Worm (Caenorhabditis elegans): ENCODE measurements around the gene F58F9.6.

DNA sequence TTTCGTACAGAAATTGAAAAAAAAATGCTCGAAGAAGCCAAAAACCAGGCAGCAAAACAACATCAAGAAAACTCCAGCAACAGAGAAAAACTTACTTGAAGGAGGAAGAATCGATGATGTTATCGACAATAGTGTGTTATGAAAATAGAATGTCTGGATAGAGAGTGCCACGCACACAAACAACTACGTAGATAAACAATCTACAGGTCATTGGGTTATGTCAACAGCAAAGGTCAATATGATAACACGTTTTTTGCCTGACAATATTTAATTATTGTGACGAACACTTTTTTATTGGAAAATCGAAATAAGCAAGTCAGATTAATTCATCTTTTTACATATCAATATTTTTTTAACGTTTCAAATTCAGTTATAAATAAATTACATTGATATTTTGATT lies 42.0 kb upstream of the F58F9.6 start, which contains the start of gene sams-5:
- TF ChIP-seq W03F9.2 (tag; optimal IDR thresholded peaks at IDR 0.05) = no peak
- no peak for TF ChIP-seq him-1 (tag; optimal IDR thresholded peaks at IDR 0.05)

All from whole organism, L4/young adult.